Worm (Caenorhabditis elegans): Measurements from ENCODE around the gene mutd-1.
A peak's percentile ranks its signal among the peaks of the same experiment; 100 is the strongest.

Gene mutd-1

ce11 chrIV:7084632-7085160 is 49.2 kb downstream of the mutd-1 start, which contains the start of gene rps-4 (continued):
- TF ChIP-seq aptf-3 (GFP tag; IDR thresholded peaks at IDR 0.05) (no peak), rpc-1 (optimal IDR thresholded peaks at IDR 0.05) (no peak), rpc-1 (tag; optimal IDR thresholded peaks at IDR 0.05) (no peak), zim-3 (tag; optimal IDR thresholded peaks at IDR 0.05) (no peak), hmg-1.2 (GFP tag; IDR thresholded peaks at IDR 0.05) (peak; percentile 61), mxl-1 (tag; optimal IDR thresholded peaks at IDR 0.05) (no peak), F10E7.11 (tag; optimal IDR thresholded peaks at IDR 0.05) (no peak), dpl-1 (GFP tag; optimal IDR thresholded peaks at IDR 0.05) (peak; percentile 47), F57C9.4 (tag; optimal IDR thresholded peaks at IDR 0.05) (no peak), mcd-1 (GFP tag; IDR thresholded peaks at IDR 0.05) (peak; percentile 98), madf-8 (GFP tag; conservative IDR thresholded peaks at IDR 0.05) (peak; percentile 54), F39B2.1 (GFP tag; IDR thresholded peaks at IDR 0.05) (no peak), akir-1 (GFP tag; optimal IDR thresholded peaks at IDR 0.05) (no peak), die-1 (tag; optimal IDR thresholded peaks at IDR 0.05) (no peak), hlh-26 (GFP tag; conservative IDR thresholded peaks at IDR 0.05) (no peak), snpc-1.3 (tag; optimal IDR thresholded peaks at IDR 0.05; ENCODE audit: insufficient read depth) (peak; percentile 81), hmg-20 (GFP tag; IDR thresholded peaks at IDR 0.05) (no peak), Y79H2A.3 (GFP tag; conservative IDR thresholded peaks at IDR 0.05) (no peak), ztf-28 (GFP tag; IDR thresholded peaks at IDR 0.05) (no peak), hsf-1 (GFP tag; IDR thresholded peaks at IDR 0.05) (no peak), nhr-90 (tag; optimal IDR thresholded peaks at IDR 0.05) (no peak), ztf-3 (GFP tag; optimal IDR thresholded peaks at IDR 0.05) (no peak), ceh-40 (GFP tag; IDR thresholded peaks at IDR 0.05) (no peak), ceh-100 (GFP tag; IDR thresholded peaks at IDR 0.05) (no peak), efl-1 (GFP tag; optimal IDR thresholded peaks at IDR 0.05) (peak; percentile 52), bed-1 (GFP tag; IDR thresholded peaks at IDR 0.05) (no peak), B0261.1 (tag; optimal IDR thresholded peaks at IDR 0.05) (no peak), ceh-58 (GFP tag; IDR thresholded peaks at IDR 0.05) (no peak), Y67H2A.10 (GFP tag; conservative IDR thresholded peaks at IDR 0.05) (0 out of 2 replicates have a peak, but pooled peaks have one; percentile 35), ccch-3 (GFP tag; optimal IDR thresholded peaks at IDR 0.05) (no peak), ets-4 (GFP tag; optimal IDR thresholded peaks at IDR 0.05) (no peak), dox-1 (GFP tag; IDR thresholded peaks at IDR 0.05) (peak; percentile 88), let-607 (tag; optimal IDR thresholded peaks at IDR 0.05) (peak; percentile 52 to 90), fkh-3 (tag; optimal IDR thresholded peaks at IDR 0.05) (no peak), lin-54 (GFP tag; optimal IDR thresholded peaks at IDR 0.05) (peak; percentile 73), rcor-1 (GFP tag; IDR thresholded peaks at IDR 0.05) (peak; percentile 52), ztf-22 (GFP tag; optimal IDR thresholded peaks at IDR 0.05) (no peak), C17E4.6 (GFP tag; IDR thresholded peaks at IDR 0.05) (no peak), nfya-2 (GFP tag; IDR thresholded peaks at IDR 0.05) (no peak), ceh-27 (GFP tag; optimal IDR thresholded peaks at IDR 0.05) (peak; percentile 70), F23B12.7 (tag; optimal IDR thresholded peaks at IDR 0.05; ENCODE audit: insufficient read depth) (peak; percentile 90), F22D6.2 (tag; optimal IDR thresholded peaks at IDR 0.05) (no peak), attf-6 (GFP tag; IDR thresholded peaks at IDR 0.05) (no peak), bed-2 (GFP tag; IDR thresholded peaks at IDR 0.05) (no peak), madf-6 (GFP tag; IDR thresholded peaks at IDR 0.05) (peak; percentile 75), lsl-1 (GFP tag; optimal IDR thresholded peaks at IDR 0.05) (peak; percentile 68), hrde-1 (tag; optimal IDR thresholded peaks at IDR 0.05; ENCODE audit: borderline replicate concordance) (peak; percentile 45), zfh-2 (GFP tag; conservative IDR thresholded peaks at IDR 0.05) (no peak), egrh-3 (GFP tag; IDR thresholded peaks at IDR 0.05) (no peak)
